Fruit fly (Drosophila melanogaster): ENCODE results near the gene rdgA.

The rdgA gene

DNA sequence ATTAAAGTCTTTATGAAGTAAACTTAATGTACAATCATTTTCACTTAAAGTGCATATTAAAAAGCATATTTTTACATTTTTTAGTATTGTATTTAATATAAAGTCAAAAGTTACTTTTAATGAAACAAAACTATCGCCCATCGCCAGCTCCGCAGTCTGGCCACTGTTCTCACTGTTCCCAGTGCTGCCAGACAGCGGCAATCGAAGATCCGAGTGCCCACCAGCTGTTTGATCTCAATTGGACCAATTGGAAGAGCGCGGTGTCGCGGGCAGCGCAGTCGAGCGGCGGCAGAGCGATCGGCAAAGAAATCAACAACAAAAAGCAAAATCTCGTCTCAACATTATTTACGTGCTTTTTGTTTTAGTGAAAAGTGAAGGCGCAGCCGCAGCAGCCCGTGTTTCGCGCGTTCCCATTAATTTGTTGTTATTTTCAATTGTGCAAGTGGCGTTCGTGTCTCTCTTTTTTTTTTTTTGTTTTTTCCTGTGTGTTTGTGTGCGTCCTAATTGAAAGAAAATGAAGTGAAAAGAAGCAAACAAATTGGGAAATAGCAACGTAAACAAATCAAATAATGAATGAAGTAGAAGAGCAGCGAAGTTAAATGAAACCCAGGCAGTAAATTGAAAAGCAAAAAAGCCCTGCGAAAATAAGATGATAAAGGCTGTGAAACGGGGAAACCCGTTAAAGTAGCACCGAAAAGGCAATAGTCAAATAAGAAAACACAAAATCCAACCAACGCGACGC, at the start of gene rdgA:
Gene rdgA, plus strand, starts transcription at position 264 of the 742 bp plus-strand sequence.
- TF ChIP-seq CG14655 (GFP tag; optimal IDR thresholded peaks at IDR 0.05), result no peak
- peak; percentile 33; the same call in 1 of the 2 replicates for TF ChIP-seq Ets98B (GFP tag; IDR thresholded peaks at IDR 0.05)
- peak; percentile 68 for TF ChIP-seq CG4496 (GFP tag; IDR thresholded peaks at IDR 0.05)
- peak; percentile 36; the same call in 1 of the 2 replicates for TF ChIP-seq CG32121 (GFP tag; IDR thresholded peaks at IDR 0.05)
- no peak for TF ChIP-seq CG12605 (GFP tag; IDR thresholded peaks at IDR 0.05)

dm6 chrX:8857098-8857724, 49.7 kb upstream of the rdgA start:
- TF ChIP-seq CG8301 (tag; optimal IDR thresholded peaks at IDR 0.05) (no peak), CG9948 (tag; optimal IDR thresholded peaks at IDR 0.05) (no peak), EcR (GFP tag; optimal IDR thresholded peaks at IDR 0.05) (peak; percentile 44), Snoo (tag; optimal IDR thresholded peaks at IDR 0.05) (peak; percentile 6), Pif1B (GFP tag; optimal IDR thresholded peaks at IDR 0.05) (peak; percentile 58)

DNA sequence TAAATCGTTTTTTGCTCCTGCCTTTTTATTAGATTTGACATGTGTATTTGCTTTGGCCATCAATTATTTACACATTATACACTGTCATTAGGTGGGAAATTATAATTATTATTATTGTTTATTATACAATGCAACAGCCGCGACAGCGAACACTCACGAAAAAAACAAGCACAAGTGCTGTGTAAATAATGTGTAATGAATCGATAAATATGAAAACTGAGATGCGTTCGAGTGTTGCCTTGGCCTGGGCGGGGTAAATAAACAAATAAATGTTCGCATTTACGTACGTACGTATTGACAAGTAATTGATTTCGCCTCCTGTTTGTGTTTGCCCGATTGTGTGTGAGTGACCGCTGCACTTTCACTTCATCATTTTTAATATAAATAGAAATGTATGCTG, 48.2 kb upstream of the rdgA start:
- TF ChIP-seq D1 (tag; optimal IDR thresholded peaks at IDR 0.05) (no peak), CG12605 (GFP tag; IDR thresholded peaks at IDR 0.05) (no peak), CG4496 (GFP tag; IDR thresholded peaks at IDR 0.05) (no peak), CG8159 (tag; optimal IDR thresholded peaks at IDR 0.05) (no peak), Snoo (tag; optimal IDR thresholded peaks at IDR 0.05) (no peak), CG10348 (GFP tag; IDR thresholded peaks at IDR 0.05) (no peak), Pif1A (GFP tag; optimal IDR thresholded peaks at IDR 0.05) (no peak), Ets98B (GFP tag; IDR thresholded peaks at IDR 0.05) (no peak), Pif1B (GFP tag; optimal IDR thresholded peaks at IDR 0.05) (no peak), gl (tag; optimal IDR thresholded peaks at IDR 0.05) (no peak), EcR (GFP tag; optimal IDR thresholded peaks at IDR 0.05) (no peak), CG34367 (tag; optimal IDR thresholded peaks at IDR 0.05) (no peak), CG32121 (GFP tag; IDR thresholded peaks at IDR 0.05) (no peak), fd96Ca (GFP tag; IDR thresholded peaks at IDR 0.05) (no peak), rn (GFP tag; IDR thresholded peaks at IDR 0.05) (no peak), CG17806 (tag; optimal IDR thresholded peaks at IDR 0.05) (no peak), CG9948 (tag; optimal IDR thresholded peaks at IDR 0.05) (no peak), CG8301 (tag; optimal IDR thresholded peaks at IDR 0.05) (no peak)

DNA sequence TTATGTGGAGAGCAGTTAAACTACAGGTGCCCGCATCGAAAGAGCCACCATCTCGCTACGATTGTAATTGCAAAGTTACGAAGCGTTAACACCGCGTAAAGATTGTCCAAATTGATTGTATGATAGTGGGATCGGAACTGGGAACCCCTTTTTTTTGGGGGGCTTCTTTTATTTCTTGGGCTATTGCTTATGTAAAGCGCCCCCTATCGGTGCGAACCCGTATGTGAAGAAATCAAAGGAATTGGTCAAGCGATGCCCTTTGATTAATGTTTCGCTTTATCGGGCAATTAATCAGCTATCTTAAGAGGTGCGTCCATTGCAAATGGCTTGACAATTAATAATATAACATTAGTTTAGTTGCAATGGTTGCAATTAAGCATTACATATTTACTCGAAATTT, 47.4 kb upstream of the rdgA start:
- TF ChIP-seq CG32121 (GFP tag; IDR thresholded peaks at IDR 0.05) (no peak), Ets98B (GFP tag; IDR thresholded peaks at IDR 0.05) (no peak), EcR (GFP tag; optimal IDR thresholded peaks at IDR 0.05) (no peak), CG34367 (tag; optimal IDR thresholded peaks at IDR 0.05) (no peak), Snoo (tag; optimal IDR thresholded peaks at IDR 0.05) (no peak), CG9948 (tag; optimal IDR thresholded peaks at IDR 0.05) (no peak), CG12605 (GFP tag; IDR thresholded peaks at IDR 0.05) (no peak), CG4496 (GFP tag; IDR thresholded peaks at IDR 0.05) (no peak), CG13204 (GFP tag; optimal IDR thresholded peaks at IDR 0.05) (no peak), CG8301 (tag; optimal IDR thresholded peaks at IDR 0.05) (no peak), rn (GFP tag; IDR thresholded peaks at IDR 0.05) (no peak), CG8159 (tag; optimal IDR thresholded peaks at IDR 0.05) (no peak), gl (tag; optimal IDR thresholded peaks at IDR 0.05) (no peak), D1 (tag; optimal IDR thresholded peaks at IDR 0.05) (no peak), fd96Ca (GFP tag; IDR thresholded peaks at IDR 0.05) (no peak), Pif1B (GFP tag; optimal IDR thresholded peaks at IDR 0.05) (no peak), CG15710 (tag; optimal IDR thresholded peaks at IDR 0.05) (no peak), CG17806 (tag; optimal IDR thresholded peaks at IDR 0.05) (no peak)

dm6 chrX:8861267-8861666, 45.6 kb upstream of the rdgA start:
- peak; percentile 31 for TF ChIP-seq CG13204 (GFP tag; optimal IDR thresholded peaks at IDR 0.05)
- TF ChIP-seq CG9948 (tag; optimal IDR thresholded peaks at IDR 0.05), result peak; percentile 68
- TF ChIP-seq CG8301 (tag; optimal IDR thresholded peaks at IDR 0.05), result peak; percentile 90
- TF ChIP-seq CG8159 (tag; optimal IDR thresholded peaks at IDR 0.05), result peak; percentile 79
- peak; percentile 78 for TF ChIP-seq CG15710 (tag; optimal IDR thresholded peaks at IDR 0.05)
- TF ChIP-seq fd96Ca (GFP tag; IDR thresholded peaks at IDR 0.05), result peak; percentile 88
- peak; percentile 93 for TF ChIP-seq CG4496 (GFP tag; IDR thresholded peaks at IDR 0.05)
- TF ChIP-seq CG34367 (tag; optimal IDR thresholded peaks at IDR 0.05), result peak; percentile 71
- TF ChIP-seq CG32121 (GFP tag; IDR thresholded peaks at IDR 0.05), result peak; percentile 87
- TF ChIP-seq CG14655 (GFP tag; optimal IDR thresholded peaks at IDR 0.05), result peak; percentile 91
- TF ChIP-seq Ets98B (GFP tag; IDR thresholded peaks at IDR 0.05), result peak; percentile 93
- TF ChIP-seq CG17806 (tag; optimal IDR thresholded peaks at IDR 0.05), result peak; percentile 73
- peak; percentile 28 for TF ChIP-seq EcR (GFP tag; optimal IDR thresholded peaks at IDR 0.05)
- TF ChIP-seq D1 (tag; optimal IDR thresholded peaks at IDR 0.05), result no peak
- peak; percentile 76 for TF ChIP-seq rn (GFP tag; IDR thresholded peaks at IDR 0.05)
- peak; percentile 85 for TF ChIP-seq Snoo (tag; optimal IDR thresholded peaks at IDR 0.05)
- TF ChIP-seq Pif1B (GFP tag; optimal IDR thresholded peaks at IDR 0.05), result peak; percentile 87
- TF ChIP-seq CG10348 (GFP tag; IDR thresholded peaks at IDR 0.05), result peak; percentile 57; the same call in 1 of the 2 replicates
- TF ChIP-seq gl (tag; optimal IDR thresholded peaks at IDR 0.05), result peak; percentile 28
- peak; percentile 89 for TF ChIP-seq Pif1A (GFP tag; optimal IDR thresholded peaks at IDR 0.05)
- peak; percentile 87 for TF ChIP-seq CG12605 (GFP tag; IDR thresholded peaks at IDR 0.05)
